Fruit fly (Drosophila melanogaster) whole organism, embryonic: ENCODE data around the gene CG16736.
"Not testable (repeated sequence)": the region's sequence is repeated elsewhere in the genome, so short reads cannot be mapped to it uniquely, and the experiment has no call there.

Experiments used
- Blimp-1 ChIP-seq: fragments of 200-800 bp; sonication (Bioruptor generic); optimal IDR thresholded peaks from 3 replicates; lab custom pipeline; 2018; ENCODE audit warnings: missing biosample characterization, missing genetic modification characterization, mild to moderate bottlenecking, moderate library complexity, missing genetic modification reagents
- CG10462 ChIP-seq: fragments of 200-800 bp; sonication (Bioruptor generic); optimal IDR thresholded peaks from 2 replicates; lab custom pipeline; 2016; ENCODE audit warnings: missing biosample characterization, missing genetic modification characterization
- CG10543 ChIP-seq: fragments of 200-800 bp; sonication (Bioruptor generic); optimal IDR thresholded peaks from 3 replicates; lab custom pipeline; 2017; ENCODE audit warnings: missing biosample characterization, mild to moderate bottlenecking, missing genetic modification characterization, moderate library complexity
- CG10654 ChIP-seq: fragments of 200-800 bp; sonication (Bioruptor generic); optimal IDR thresholded peaks from 2 replicates; lab custom pipeline; 2016; ENCODE audit warnings: missing biosample characterization, missing genetic modification characterization
- CG11504 ChIP-seq: fragments of 200-800 bp; sonication (Bioruptor generic); optimal IDR thresholded peaks from 3 replicates; lab custom pipeline; 2019; ENCODE audit warnings: missing biosample characterization, mild to moderate bottlenecking, missing genetic modification characterization, moderate library complexity
- CG12391 ChIP-seq: fragments of 200-800 bp; sonication (Bioruptor generic); optimal IDR thresholded peaks from 3 replicates; lab custom pipeline; 2018; ENCODE audit warnings: missing biosample characterization, mild to moderate bottlenecking, missing genetic modification characterization, moderate library complexity
- CG13775 ChIP-seq: fragments of 200-800 bp; sonication (Bioruptor generic); optimal IDR thresholded peaks from 3 replicates; lab custom pipeline; 2017; ENCODE audit warnings: missing biosample characterization, mild to moderate bottlenecking, missing genetic modification characterization
- CG17361 ChIP-seq: fragments of 200-800 bp; sonication (Bioruptor generic); IDR thresholded peaks from 3 replicates; pipeline ENCODE4 v1.3.6; 2022; ENCODE audit warnings: missing biosample characterization, missing genetic modification characterization
- CG2199 ChIP-seq: fragments of 200-800 bp; sonication (Bioruptor generic); IDR thresholded peaks from 3 replicates; pipeline ENCODE4 v1.3.6; 2022; ENCODE audit warnings: missing biosample characterization, missing genetic modification characterization
- CG31224 ChIP-seq: fragments of 200-800 bp; sonication (Bioruptor generic); IDR thresholded peaks from 2 replicates; pipeline ENCODE4 v1.3.6; 2022; ENCODE audit warnings: missing biosample characterization, missing genetic modification characterization
- CG32532 ChIP-seq: fragments of 200-800 bp; sonication (Bioruptor generic); IDR thresholded peaks from 2 replicates; pipeline ENCODE4 v1.3.6; 2022; ENCODE audit warnings: missing biosample characterization, missing genetic modification characterization
- CG32772 ChIP-seq: fragments of 200-800 bp; sonication (Bioruptor generic); IDR thresholded peaks from 2 replicates; pipeline ENCODE4 v1.3.6; 2022; ENCODE audit warnings: missing biosample characterization, missing genetic modification characterization
- CG4360 ChIP-seq: fragments of 200-800 bp; sonication (Bioruptor generic); IDR thresholded peaks from 2 replicates; pipeline ENCODE4 v1.3.6; 2022; ENCODE audit warnings: missing biosample characterization, missing genetic modification characterization
- CG6765 ChIP-seq: fragments of 200-800 bp; sonication (Bioruptor generic); optimal IDR thresholded peaks from 3 replicates; lab custom pipeline; 2017; ENCODE audit warnings: missing biosample characterization, mild to moderate bottlenecking, missing genetic modification characterization
- CG7357 ChIP-seq: fragments of 200-800 bp; sonication (Bioruptor generic); IDR thresholded peaks from 3 replicates; pipeline ENCODE4 v1.3.6; 2022; ENCODE audit warnings: missing biosample characterization, missing genetic modification characterization
- CG7839 ChIP-seq: fragments of 200-800 bp; sonication (Bioruptor generic); optimal IDR thresholded peaks from 3 replicates; lab custom pipeline; 2018; ENCODE audit warnings: missing biosample characterization, mild to moderate bottlenecking, missing genetic modification characterization, moderate library complexity
- CTCF ChIP-seq: fragments of 200-800 bp; sonication (Bioruptor generic); optimal IDR thresholded peaks from 2 replicates; lab custom pipeline; 2017; ENCODE audit warnings: missing biosample characterization, mild to moderate bottlenecking, missing genetic modification characterization, moderate library complexity
- D19A ChIP-seq: fragments of 200-800 bp; optimal IDR thresholded peaks from 3 replicates; lab custom pipeline; 2019; ENCODE audit warnings: missing biosample characterization, mild to moderate bottlenecking, missing genetic modification characterization, moderate library complexity
- Deaf1 ChIP-seq: fragments of 200-800 bp; optimal IDR thresholded peaks from 3 replicates; lab custom pipeline; 2019; ENCODE audit warnings: missing biosample characterization, mild to moderate bottlenecking, missing genetic modification characterization, moderate library complexity
- Drgx ChIP-seq: fragments of 200-800 bp; sonication (Bioruptor generic); IDR thresholded peaks from 2 replicates; pipeline ENCODE4 v1.3.6; 2022; ENCODE audit warnings: missing biosample characterization, missing genetic modification characterization
- Med ChIP-seq: fragments of 200-800 bp; sonication (Bioruptor generic); peaks from one replicate; lab custom pipeline; 2016; ENCODE audit warnings: missing biosample characterization, missing genetic modification characterization, mild to moderate bottlenecking, inconsistent platforms, moderate library complexity
- Oaz ChIP-seq: fragments of 200-800 bp; sonication (Bioruptor generic); IDR thresholded peaks from 2 replicates; pipeline ENCODE4 v1.3.6; 2022; ENCODE audit warnings: missing biosample characterization, missing genetic modification characterization
- Pdp1 ChIP-seq, 2 experiments: fragments of 200-800 bp; sonication (Bioruptor generic); optimal IDR thresholded peaks; 3 replicates each; lab custom pipeline; 2016; ENCODE audit warnings: missing biosample characterization in 2 of 2, missing genetic modification characterization in 2 of 2, mild to moderate bottlenecking in 1 of 2, moderate library complexity in 1 of 2
- Rx ChIP-seq: fragments of 200-800 bp; sonication (Bioruptor generic); IDR thresholded peaks from 2 replicates; pipeline ENCODE4 v1.3.6; 2022; ENCODE audit warnings: missing biosample characterization, missing genetic modification characterization
- Sox100B ChIP-seq: fragments of 200-800 bp; sonication (Bioruptor generic); optimal IDR thresholded peaks from 3 replicates; lab custom pipeline; 2018; ENCODE audit warnings: missing biosample characterization, mild to moderate bottlenecking, missing genetic modification characterization
- Sox102F ChIP-seq: fragments of 200-800 bp; sonication (Bioruptor generic); optimal IDR thresholded peaks from 2 replicates; lab custom pipeline; 2018; ENCODE audit warnings: missing biosample characterization, mild to moderate bottlenecking, missing genetic modification characterization, moderate library complexity
- abd-A ChIP-seq: fragments of 200-800 bp; sonication (Bioruptor generic); optimal IDR thresholded peaks from 3 replicates; lab custom pipeline; 2019; ENCODE audit warnings: missing biosample characterization, mild to moderate bottlenecking, missing genetic modification characterization, moderate library complexity
- bigmax ChIP-seq: fragments of 200-800 bp; sonication (Bioruptor generic); optimal IDR thresholded peaks from 2 replicates; lab custom pipeline; 2018; ENCODE audit warnings: missing biosample characterization, mild to moderate bottlenecking, missing genetic modification characterization
- bsh ChIP-seq, 2 experiments: fragments of 200-800 bp; sonication (Bioruptor generic); optimal IDR thresholded peaks; 2 replicates each; lab custom pipeline; 2017 to 2018; ENCODE audit warnings: mild to moderate bottlenecking in 2 of 2, missing biosample characterization in 2 of 2, missing genetic modification characterization in 2 of 2, moderate library complexity in 1 of 2
- cas ChIP-seq: fragments of 200-800 bp; sonication (Bioruptor generic); IDR thresholded peaks from 2 replicates; pipeline ENCODE4 v1.3.6; 2022; ENCODE audit warnings: missing biosample characterization, missing genetic modification characterization
- chinmo ChIP-seq: fragments of 200-800 bp; sonication (Bioruptor generic); IDR thresholded peaks from 4 replicates; pipeline ENCODE4 v1.3.6; 2022; ENCODE audit warnings: missing biosample characterization, missing genetic modification characterization; ENCODE audit not compliant: partially characterized antibody
- ci ChIP-seq: fragments of 200-800 bp; sonication (Bioruptor generic); IDR thresholded peaks from 3 replicates; pipeline ENCODE4 v1.3.6; 2022; ENCODE audit warnings: missing biosample characterization, missing genetic modification characterization
- crol ChIP-seq: fragments of 200-800 bp; sonication (Bioruptor generic); IDR thresholded peaks from 2 replicates; pipeline ENCODE4 v1.3.6; 2022; ENCODE audit warnings: missing biosample characterization, missing genetic modification characterization
- dpn ChIP-seq, 2 experiments: fragments of 200-800 bp; sonication (Bioruptor generic); optimal IDR thresholded peaks; 3 replicates each; lab custom pipeline; 2016; ENCODE audit warnings: missing biosample characterization in 2 of 2, missing genetic modification characterization in 2 of 2
- hkb ChIP-seq, 2 experiments: fragments of 200-800 bp in 1 of 2; fragments of >200 bp in 1 of 2; sonication (Bioruptor generic) in 1 of 2; IDR thresholded peaks in 1 of 2; optimal IDR thresholded peaks in 1 of 2; 2 replicates each; pipeline versions ENCODE4 v1.3.6 to Lab custom; 2017 to 2022; ENCODE audit warnings: missing biosample characterization in 1 of 2, missing genetic modification characterization in 1 of 2
- lab ChIP-seq: fragments of 200-800 bp; sonication (Bioruptor generic); optimal IDR thresholded peaks from 3 replicates; lab custom pipeline; 2017; ENCODE audit warnings: missing biosample characterization, missing genetic modification characterization, mild to moderate bottlenecking, moderate library complexity, missing genetic modification reagents
- pan ChIP-seq, 4 experiments: fragments of >200 bp in 3 of 4; fragments of 200-800 bp in 1 of 4; sonication (Bioruptor generic) in 1 of 4; optimal IDR thresholded peaks in 3 of 4; IDR thresholded peaks in 1 of 4; 2 replicates each; pipeline versions ENCODE4 v1.3.6 to Lab custom; 2017 to 2022; ENCODE audit warnings: missing biosample characterization in 2 of 4, missing genetic modification characterization in 2 of 4, mixed read lengths in 1 of 4
- rib ChIP-seq: fragments of 200-800 bp; sonication (Bioruptor generic); IDR thresholded peaks from 2 replicates; pipeline ENCODE4 v1.3.6; 2022; ENCODE audit warnings: missing biosample characterization, missing genetic modification characterization
- schlank ChIP-seq: fragments of 200-800 bp; sonication (Bioruptor generic); optimal IDR thresholded peaks from 2 replicates; lab custom pipeline; 2018; ENCODE audit warnings: missing biosample characterization, mild to moderate bottlenecking, missing genetic modification characterization
- scrt ChIP-seq: fragments of 200-800 bp; sonication (Bioruptor generic); optimal IDR thresholded peaks from 2 replicates; lab custom pipeline; 2018; ENCODE audit warnings: missing biosample characterization, mild to moderate bottlenecking, missing genetic modification characterization, moderate library complexity
- sd ChIP-seq: fragments of 200-800 bp; sonication (Bioruptor generic); optimal IDR thresholded peaks from 3 replicates; lab custom pipeline; 2018; ENCODE audit warnings: missing biosample characterization, mild to moderate bottlenecking, missing genetic modification characterization, moderate library complexity
- sens ChIP-seq: fragments of 200-800 bp; sonication (Bioruptor generic); peaks from one replicate; lab custom pipeline; 2016; ENCODE audit warnings: missing biosample characterization, missing genetic modification characterization
- trh ChIP-seq: fragments of 200-800 bp; sonication (Bioruptor generic); optimal IDR thresholded peaks from 2 replicates; lab custom pipeline; 2016; ENCODE audit warnings: missing biosample characterization, missing genetic modification characterization
- vvl ChIP-seq: fragments of 200-800 bp; sonication (Bioruptor generic); IDR thresholded peaks from 2 replicates; pipeline ENCODE4 v1.3.6; 2022; ENCODE audit warnings: missing biosample characterization, missing genetic modification characterization
- wor ChIP-seq: fragments of 200-800 bp; sonication (Bioruptor generic); IDR thresholded peaks from 2 replicates; pipeline ENCODE4 v1.3.6; 2022; ENCODE audit warnings: missing biosample characterization, missing genetic modification characterization
- z ChIP-seq: fragments of 200-800 bp; sonication (Bioruptor generic); IDR thresholded peaks from 3 replicates; pipeline ENCODE4 v1.3.6; 2022; ENCODE audit warnings: missing biosample characterization, missing genetic modification characterization

Gene CG16736

DNA sequence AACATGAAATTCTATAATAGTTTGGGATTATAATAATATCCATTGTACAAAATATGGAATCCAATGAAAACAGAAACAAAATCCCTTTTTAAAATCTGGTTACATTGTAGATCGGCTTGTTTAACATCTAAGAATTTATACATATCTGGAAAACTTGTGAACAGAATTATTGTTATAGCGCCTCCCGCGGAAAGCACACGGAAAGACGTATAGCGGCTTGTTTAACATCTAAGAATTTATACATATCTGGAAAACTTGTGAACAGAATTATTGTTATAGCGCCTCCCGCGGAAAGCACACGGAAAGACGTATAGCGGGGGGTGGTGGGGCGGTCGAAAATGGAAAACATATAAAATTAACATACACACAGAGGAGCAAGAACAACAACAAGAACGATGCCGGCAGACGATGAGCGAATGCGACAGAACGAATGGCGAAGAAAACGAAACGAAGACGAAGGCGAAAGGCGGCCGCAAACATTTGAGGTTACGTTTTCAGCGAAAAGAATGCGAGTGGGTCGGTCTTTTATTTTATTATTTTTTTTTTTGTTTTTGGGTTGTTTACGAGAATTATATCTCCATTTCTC lies 22.0 kb downstream of the CG16736 start:
- TF ChIP-seq CG10543 (peak; percentile 11), sens (GFP tag; lab: Kevin White, UChicago) (peak; percentile 68), crol (GFP tag; lab: Robert Waterston, UW) (peak; percentile 72), pan (GFP tag; optimal IDR thresholded peaks at IDR 0.05 in 1 of 2, IDR thresholded peaks at IDR 0.05 in 1 of 2) (peak in 1 of 2 experiments; percentile 20), D19A (tag; lab: Kevin White, UChicago) (peak; percentile 26), sd (peak; percentile 63), scrt (GFP tag; lab: Kevin White, UChicago) (peak; percentile 1), Drgx (GFP tag; lab: Robert Waterston, UW) (0 out of 2 replicates have a peak, but pooled peaks have one; percentile 30), CG4360 (GFP tag; lab: Robert Waterston, UW) (peak; percentile 53; the same call in 1 of the 2 replicates), bigmax (GFP tag; lab: Kevin White, UChicago) (peak; percentile 83), rib (GFP tag; lab: Robert Waterston, UW) (peak; percentile 44; the same call in 1 of the 2 replicates), chinmo (0 out of 4 replicates have a peak, but pooled peaks have one; percentile 62), vvl (GFP tag; lab: Robert Waterston, UW) (peak; percentile 14; the same call in 1 of the 2 replicates), CTCF (GFP tag; lab: Kevin White, UChicago) (peak; percentile 77), abd-A (peak; percentile 26), Med (GFP tag; lab: Kevin White, UChicago) (peak; percentile 65), Deaf1 (tag; lab: Kevin White, UChicago) (peak; percentile 32)
- TF ChIP-seq pan (optimal IDR thresholded peaks at IDR 0.05; lab: Kevin White, UChicago): not testable (repeated sequence)

DNA sequence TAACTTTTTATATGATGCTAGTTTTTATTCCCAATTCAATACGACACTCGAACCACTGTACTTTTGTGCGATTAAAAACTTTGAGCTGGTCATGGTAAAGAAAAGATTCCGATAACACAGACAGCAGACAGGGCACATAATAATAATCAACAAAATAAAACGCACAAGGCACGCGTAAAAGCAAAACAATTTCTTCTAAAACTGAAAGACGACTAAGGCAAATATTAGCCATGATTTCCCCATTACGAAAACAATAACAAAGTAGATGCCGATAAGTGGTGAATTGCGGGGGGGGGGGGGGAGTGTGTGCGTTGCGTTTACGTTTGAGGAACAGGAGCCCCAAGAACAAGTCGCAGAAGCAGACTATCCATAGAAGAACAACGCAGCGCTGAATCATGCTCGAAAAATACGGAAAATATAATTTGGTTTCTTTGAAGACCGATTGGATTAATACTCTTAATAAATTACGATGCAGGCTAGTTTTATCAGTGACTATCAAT lies 22.7 kb downstream of the CG16736 start:
- peak; percentile 83; the same call in 2 of the 3 replicates for TF ChIP-seq CG2199
- TF ChIP-seq CG31224 (GFP tag; lab: Robert Waterston, UW): peak; percentile 31; the same call in 1 of the 2 replicates
- peak; percentile 19 for TF ChIP-seq sens (GFP tag; lab: Kevin White, UChicago)
- TF ChIP-seq CG7357 (GFP tag; lab: Robert Waterston, UW): 0 out of 3 replicates have a peak, but pooled peaks have one; percentile 22
- TF ChIP-seq CG12391: peak; percentile 1
- no peak for TF ChIP-seq z
- TF ChIP-seq CG13775 (GFP tag; lab: Kevin White, UChicago): no peak
- TF ChIP-seq lab: no peak
- TF ChIP-seq trh: no peak
- no peak for TF ChIP-seq Sox100B (GFP tag; lab: Kevin White, UChicago)
- no peak for TF ChIP-seq ci (GFP tag; lab: Robert Waterston, UW)
- TF ChIP-seq CG17361 (GFP tag; lab: Robert Waterston, UW): 0 out of 3 replicates have a peak, but pooled peaks have one; percentile 8
- TF ChIP-seq schlank: no peak
- no peak for TF ChIP-seq CG32532
- TF ChIP-seq Rx (GFP tag; lab: Robert Waterston, UW): no peak
- no peak for TF ChIP-seq Blimp-1
- peak in 1 of 2 experiments; percentile 2 for TF ChIP-seq bsh (GFP tag; optimal IDR thresholded peaks at IDR 0.05; lab: Kevin White, UChicago)
- peak; percentile 66 for TF ChIP-seq sd
- peak in 1 of 2 experiments; percentile 32 for TF ChIP-seq Pdp1 (GFP tag; optimal IDR thresholded peaks at IDR 0.05; lab: Kevin White, UChicago)
- no peak for TF ChIP-seq CG6765
- TF ChIP-seq CG10654 (GFP tag; lab: Kevin White, UChicago): no peak
- TF ChIP-seq CG10462: no peak
- peak; percentile 78 for TF ChIP-seq abd-A
- no peak for TF ChIP-seq wor (GFP tag; lab: Robert Waterston, UW)
- TF ChIP-seq dpn (GFP tag; optimal IDR thresholded peaks at IDR 0.05; lab: Kevin White, UChicago): no peak
- TF ChIP-seq CG7839 (tag; lab: Kevin White, UChicago): peak; percentile 2
- no peak for TF ChIP-seq chinmo
- TF ChIP-seq cas (GFP tag; lab: Robert Waterston, UW): no peak
- no peak for TF ChIP-seq hkb (optimal IDR thresholded peaks at IDR 0.05; lab: Kevin White, UChicago)
- 0 out of 2 replicates have a peak, but pooled peaks have one; percentile 11 for TF ChIP-seq hkb (GFP tag; IDR thresholded peaks at IDR 0.05; lab: Robert Waterston, UW)
- TF ChIP-seq CG11504 (tag; lab: Kevin White, UChicago): peak; percentile 1
- TF ChIP-seq crol (GFP tag; lab: Robert Waterston, UW): peak; percentile 79
- TF ChIP-seq Sox102F: no peak
- TF ChIP-seq CG32772: no peak
- no peak for TF ChIP-seq Oaz (GFP tag; lab: Robert Waterston, UW)
